Worm (Caenorhabditis elegans): ENCODE measurements around the gene F52H2.15.

ce11 chrX:2577442-2577841, 12.3 kb downstream of the F52H2.15 start, which contains the start of gene ttr-42:
- no peak for TF ChIP-seq unc-130 (GFP tag; optimal IDR thresholded peaks at IDR 0.05)
- no peak for TF ChIP-seq nhr-76 (tag; optimal IDR thresholded peaks at IDR 0.05)
